Worm (Caenorhabditis elegans): ENCODE measurements around the gene C44H9.5.
A peak's percentile ranks its signal among the peaks of the same experiment; 100 is the strongest.

The C44H9.5 gene

DNA sequence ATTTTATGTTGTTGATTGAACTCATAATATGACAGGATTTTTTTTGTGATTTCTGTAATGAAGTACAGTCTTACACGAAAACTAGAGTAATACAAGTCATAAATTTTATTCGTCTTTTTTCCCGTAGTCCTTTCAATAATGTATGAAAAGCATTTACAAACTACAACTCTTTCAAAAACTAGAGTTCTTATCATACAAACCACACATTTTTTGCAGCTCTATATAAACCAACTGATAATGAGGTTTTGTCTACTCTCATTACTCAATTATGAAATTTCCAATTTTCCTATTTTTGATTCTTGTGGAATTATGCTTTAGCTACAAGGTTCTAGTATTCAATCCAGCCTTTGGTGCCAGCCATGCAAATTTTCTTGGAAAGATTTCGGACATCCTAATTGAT is 24.9 kb downstream of the C44H9.5 start, which contains the start of gene ugt-16 (continued):
- TF ChIP-seq F37D6.2 (tag; optimal IDR thresholded peaks at IDR 0.05) (no peak), egl-27 (tag; optimal IDR thresholded peaks at IDR 0.05) (no peak), F44E2.7 (GFP tag; IDR thresholded peaks at IDR 0.05) (no peak), ceh-28 (tag; optimal IDR thresholded peaks at IDR 0.05) (no peak), nhr-41 (GFP tag; IDR thresholded peaks at IDR 0.05) (no peak), jun-1 (tag; optimal IDR thresholded peaks at IDR 0.05) (no peak), spr-1 (tag; optimal IDR thresholded peaks at IDR 0.05) (no peak), snpc-4 (tag; optimal IDR thresholded peaks at IDR 0.05) (no peak), T26A8.4 (GFP tag; IDR thresholded peaks at IDR 0.05) (no peak)

DNA sequence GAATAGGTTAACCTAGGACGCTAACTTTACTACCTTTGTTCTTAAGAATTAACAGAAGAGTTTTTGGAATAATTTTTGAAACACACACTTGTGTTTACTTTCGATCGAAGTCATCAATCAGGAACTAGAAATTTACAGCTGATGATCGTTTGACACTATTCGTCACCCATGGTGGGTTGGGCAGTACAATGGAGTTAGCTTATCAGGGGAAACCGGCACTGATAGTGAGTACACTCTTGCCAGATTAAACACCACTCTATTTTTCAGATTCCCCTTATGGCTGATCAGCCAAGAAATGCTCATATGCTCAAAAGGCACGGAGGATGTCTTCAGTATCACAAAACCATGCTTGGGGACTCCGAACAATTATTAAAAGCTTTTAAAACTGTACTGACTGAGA is 27.6 kb downstream of the C44H9.5 start:
- TF ChIP-seq ces-1 (GFP tag; optimal IDR thresholded peaks at IDR 0.05) (no peak), hlh-11 (tag; optimal IDR thresholded peaks at IDR 0.05) (peak; percentile 53), ZK546.5 (tag; optimal IDR thresholded peaks at IDR 0.05) (no peak), pqm-1 (tag; optimal IDR thresholded peaks at IDR 0.05) (peak; percentile 54), nhr-28 (tag; optimal IDR thresholded peaks at IDR 0.05) (peak; percentile 77), dpl-1 (GFP tag; optimal IDR thresholded peaks at IDR 0.05) (no peak), madf-5 (GFP tag; IDR thresholded peaks at IDR 0.05) (no peak), dmd-6 (GFP tag; IDR thresholded peaks at IDR 0.05) (peak; percentile 73), daf-16 (GFP tag; optimal IDR thresholded peaks at IDR 0.05) (no peak), daf-16 (tag; optimal IDR thresholded peaks at IDR 0.05) (peak; percentile 11), dve-1 (tag; optimal IDR thresholded peaks at IDR 0.05; ENCODE audit: insufficient read depth) (peak; percentile 15), saeg-2 (GFP tag; IDR thresholded peaks at IDR 0.05) (no peak), T26A8.4 (GFP tag; IDR thresholded peaks at IDR 0.05) (no peak)

DNA sequence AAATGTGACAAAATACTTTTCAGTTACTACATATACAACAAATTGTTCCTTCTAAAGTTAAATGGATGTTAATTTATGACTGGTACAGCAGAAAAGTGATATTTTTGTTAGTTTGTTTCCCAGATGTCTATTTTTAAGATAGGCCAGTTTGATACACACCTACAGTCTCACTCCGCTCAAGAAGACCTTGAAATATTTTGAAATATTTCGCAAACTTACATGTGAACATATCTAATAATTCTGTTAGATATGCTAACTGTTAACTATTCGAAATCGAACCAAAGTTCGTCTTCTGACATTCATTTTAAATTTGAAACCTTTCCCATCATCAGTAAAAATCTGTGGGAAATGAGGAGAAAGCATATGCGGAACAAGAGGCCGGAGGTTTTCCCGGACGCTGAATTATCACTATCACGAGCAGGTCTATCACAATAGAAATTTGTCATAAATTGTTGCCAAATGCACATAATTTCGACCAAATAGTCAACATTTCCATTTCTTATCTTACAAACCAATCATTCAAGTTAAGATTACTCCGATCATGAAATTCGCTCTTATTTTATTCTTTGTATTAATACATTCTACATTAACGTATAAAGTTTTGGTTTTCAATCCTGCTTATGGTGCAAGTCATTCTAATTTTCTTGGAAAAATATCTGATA is 29.7 kb downstream of the C44H9.5 start, which contains the start of the genes ZC443.4 and ugt-18:
Gene ZC443.4, minus strand, starts transcription at position 95 of the 662 bp plus-strand sequence.
Gene ugt-18, plus strand, starts transcription at position 469 of the 662 bp plus-strand sequence.
- TF ChIP-seq R02D3.7 (tag; optimal IDR thresholded peaks at IDR 0.05) (no peak), mdl-1 (tag; optimal IDR thresholded peaks at IDR 0.05) (no peak), mxl-2 (GFP tag; conservative IDR thresholded peaks at IDR 0.05) (no peak), snpc-1.2 (GFP tag; IDR thresholded peaks at IDR 0.05) (no peak), lsy-2 (tag; optimal IDR thresholded peaks at IDR 0.05) (no peak), mxl-3 (GFP tag; optimal IDR thresholded peaks at IDR 0.05) (no peak), duxl-1 (tag; optimal IDR thresholded peaks at IDR 0.05; ENCODE audit: poor library complexity) (no peak), unc-62 (GFP tag; optimal IDR thresholded peaks at IDR 0.05 in 1 of 2) (peak in 1 of 2 experiments; percentile 63), unc-62 (tag; optimal IDR thresholded peaks at IDR 0.05) (no peak), hlh-30 (tag; optimal IDR thresholded peaks at IDR 0.05; ENCODE audit: insufficient read depth) (no peak), spr-1 (tag; optimal IDR thresholded peaks at IDR 0.05) (no peak), ceh-44 (GFP tag; IDR thresholded peaks at IDR 0.05) (no peak), nhr-48 (tag; optimal IDR thresholded peaks at IDR 0.05) (no peak), zip-2 (tag; optimal IDR thresholded peaks at IDR 0.05) (no peak), zfp-2 (tag; optimal IDR thresholded peaks at IDR 0.05) (no peak), hlh-11 (tag; optimal IDR thresholded peaks at IDR 0.05) (no peak), Y48G9A.11 (GFP tag; IDR thresholded peaks at IDR 0.05) (no peak), pqm-1 (tag; optimal IDR thresholded peaks at IDR 0.05) (peak; percentile 60), ceh-20 (GFP tag; IDR thresholded peaks at IDR 0.05) (no peak), daf-16 (GFP tag; optimal IDR thresholded peaks at IDR 0.05) (no peak), daf-16 (tag; optimal IDR thresholded peaks at IDR 0.05) (peak; percentile 28), hmg-1.1 (GFP tag; IDR thresholded peaks at IDR 0.05) (no peak), Y75B8A.6 (GFP tag; IDR thresholded peaks at IDR 0.05) (no peak), T20F7.1 (GFP tag; optimal IDR thresholded peaks at IDR 0.05) (no peak), ZK337.2 (GFP tag; IDR thresholded peaks at IDR 0.05) (no peak), saeg-2 (GFP tag; IDR thresholded peaks at IDR 0.05) (no peak), mep-1 (tag; optimal IDR thresholded peaks at IDR 0.05) (no peak), nhr-28 (tag; optimal IDR thresholded peaks at IDR 0.05) (peak; percentile 62), nhr-76 (tag; optimal IDR thresholded peaks at IDR 0.05) (no peak), lin-38 (GFP tag; IDR thresholded peaks at IDR 0.05) (no peak), egl-43 (GFP tag; IDR thresholded peaks at IDR 0.05) (no peak), dmd-8 (GFP tag; IDR thresholded peaks at IDR 0.05) (no peak), gei-8 (GFP tag; optimal IDR thresholded peaks at IDR 0.05) (no peak), rbr-2 (tag; optimal IDR thresholded peaks at IDR 0.05) (no peak)
